Fruit fly (Drosophila melanogaster): ENCODE measurements around the gene Fie.
A peak's percentile ranks its signal among the peaks of the same experiment; 100 is the strongest.

Fie gene

dm6 chr3L:3845815-3846375 is 46.5 kb upstream of the Fie start, which contains the start of gene Awh:
Gene Awh (plus strand): TSS chr3L:3846206.
- TF ChIP-seq CrebA (GFP tag; optimal IDR thresholded peaks at IDR 0.05; ENCODE audit: borderline replicate concordance) (peak; percentile 67), brk (GFP tag; optimal IDR thresholded peaks at IDR 0.05) (no peak), Dif (GFP tag; optimal IDR thresholded peaks at IDR 0.05; ENCODE audit: partially characterized antibody) (peak; percentile 93), h (GFP tag; optimal IDR thresholded peaks at IDR 0.05) (peak; percentile 67), Rel (GFP tag; optimal IDR thresholded peaks at IDR 0.05) (no peak), Rel (tag; optimal IDR thresholded peaks at IDR 0.05) (no peak), CG9705 (GFP tag; optimal IDR thresholded peaks at IDR 0.05) (no peak), Myc (optimal IDR thresholded peaks at IDR 0.05) (no peak), Jra (GFP tag; optimal IDR thresholded peaks at IDR 0.05) (peak; percentile 27), tai (GFP tag; optimal IDR thresholded peaks at IDR 0.05) (no peak), fru (GFP tag; optimal IDR thresholded peaks at IDR 0.05) (peak; percentile 14), dl (GFP tag; optimal IDR thresholded peaks at IDR 0.05; ENCODE audit: insufficient read depth in 1 of 2, partially characterized antibody in 2 of 2) (peak in 1 of 2 experiments; percentile 54), GATAd (GFP tag; optimal IDR thresholded peaks at IDR 0.05) (no peak), Vsx2 (GFP tag; optimal IDR thresholded peaks at IDR 0.05; ENCODE audit: partially characterized antibody) (peak; percentile 96)

DNA sequence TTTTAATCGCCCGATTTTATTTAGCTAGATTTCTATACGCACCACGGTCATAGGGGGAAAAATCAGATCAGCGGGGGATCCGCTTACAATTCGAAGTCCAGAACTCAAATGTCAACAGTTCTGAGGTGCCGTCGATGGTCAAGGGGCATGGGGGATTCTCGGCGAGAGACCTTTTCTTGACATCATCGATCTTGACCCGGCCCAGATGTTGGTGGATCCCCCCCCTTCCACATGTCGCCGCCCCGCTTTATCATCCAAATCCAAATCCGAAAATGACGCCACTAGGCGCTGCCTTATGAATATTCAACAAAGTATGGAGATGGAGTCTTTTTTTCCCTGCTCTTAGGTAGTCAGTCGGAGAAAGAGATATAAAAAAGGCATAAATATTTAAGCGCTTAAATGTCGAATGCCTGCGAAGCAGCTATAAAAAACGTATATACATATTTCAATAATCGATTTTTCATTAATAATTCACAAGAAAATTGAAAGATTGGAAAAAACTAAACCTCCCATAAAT is 44.5 kb upstream of the Fie start:
- no peak for TF ChIP-seq br (GFP tag; optimal IDR thresholded peaks at IDR 0.05)
- no peak for TF ChIP-seq CrebA (GFP tag; optimal IDR thresholded peaks at IDR 0.05; ENCODE audit: borderline replicate concordance)
- no peak for TF ChIP-seq Hr83 (GFP tag; optimal IDR thresholded peaks at IDR 0.05; ENCODE audit: poor library complexity, severe bottlenecking)
- TF ChIP-seq Dif (GFP tag; optimal IDR thresholded peaks at IDR 0.05; ENCODE audit: partially characterized antibody), result no peak
- TF ChIP-seq sage (GFP tag; optimal IDR thresholded peaks at IDR 0.05), result no peak
- TF ChIP-seq Sp1 (GFP tag; optimal IDR thresholded peaks at IDR 0.05), result no peak
- TF ChIP-seq dsf (GFP tag; optimal IDR thresholded peaks at IDR 0.05; ENCODE audit: borderline replicate concordance), result no peak
- TF ChIP-seq Dfd (GFP tag; optimal IDR thresholded peaks at IDR 0.05), result no peak
- no peak for TF ChIP-seq Jra (GFP tag; optimal IDR thresholded peaks at IDR 0.05)
- TF ChIP-seq OdsH (GFP tag; optimal IDR thresholded peaks at IDR 0.05), result no peak
- no peak for TF ChIP-seq CG32264 (GFP tag; optimal IDR thresholded peaks at IDR 0.05)

dm6 chr3L:3848687-3849270 is 43.6 kb upstream of the Fie start:
- TF ChIP-seq Rel (GFP tag; optimal IDR thresholded peaks at IDR 0.05) (no peak), Rel (tag; optimal IDR thresholded peaks at IDR 0.05) (no peak), dl (GFP tag; optimal IDR thresholded peaks at IDR 0.05; ENCODE audit: insufficient read depth in 1 of 2, partially characterized antibody in 2 of 2) (no peak), N (GFP tag; optimal IDR thresholded peaks at IDR 0.05) (no peak), br (GFP tag; optimal IDR thresholded peaks at IDR 0.05) (no peak), Dif (GFP tag; optimal IDR thresholded peaks at IDR 0.05; ENCODE audit: partially characterized antibody) (no peak), tai (GFP tag; optimal IDR thresholded peaks at IDR 0.05) (no peak), dmrt93B (GFP tag; optimal IDR thresholded peaks at IDR 0.05) (no peak), Jra (GFP tag; optimal IDR thresholded peaks at IDR 0.05) (no peak), Vsx2 (GFP tag; optimal IDR thresholded peaks at IDR 0.05; ENCODE audit: partially characterized antibody) (no peak), h (GFP tag; optimal IDR thresholded peaks at IDR 0.05) (no peak), Hnf4 (GFP tag; optimal IDR thresholded peaks at IDR 0.05) (no peak), sage (GFP tag; optimal IDR thresholded peaks at IDR 0.05) (no peak), CrebA (GFP tag; optimal IDR thresholded peaks at IDR 0.05; ENCODE audit: borderline replicate concordance) (no peak), CG32264 (GFP tag; optimal IDR thresholded peaks at IDR 0.05) (no peak), Dfd (GFP tag; optimal IDR thresholded peaks at IDR 0.05) (no peak), Sp1 (GFP tag; optimal IDR thresholded peaks at IDR 0.05) (no peak), OdsH (GFP tag; optimal IDR thresholded peaks at IDR 0.05) (no peak), pan (optimal IDR thresholded peaks at IDR 0.05) (no peak), dsf (GFP tag; optimal IDR thresholded peaks at IDR 0.05; ENCODE audit: borderline replicate concordance) (no peak)

dm6 chr3L:3849763-3850162 is 42.6 kb upstream of the Fie start:
- no peak for TF ChIP-seq sage (GFP tag; optimal IDR thresholded peaks at IDR 0.05)
- no peak for TF ChIP-seq rgr (GFP tag; optimal IDR thresholded peaks at IDR 0.05)
- TF ChIP-seq tai (GFP tag; optimal IDR thresholded peaks at IDR 0.05), result no peak
- TF ChIP-seq fru (GFP tag; optimal IDR thresholded peaks at IDR 0.05), result no peak
- no peak for TF ChIP-seq h (GFP tag; optimal IDR thresholded peaks at IDR 0.05)
- no peak for TF ChIP-seq usp (GFP tag; optimal IDR thresholded peaks at IDR 0.05)
- no peak for TF ChIP-seq Hr83 (GFP tag; optimal IDR thresholded peaks at IDR 0.05; ENCODE audit: poor library complexity, severe bottlenecking)
- no peak for TF ChIP-seq pan (optimal IDR thresholded peaks at IDR 0.05)
- no peak for TF ChIP-seq Jra (GFP tag; optimal IDR thresholded peaks at IDR 0.05)
- TF ChIP-seq N (GFP tag; optimal IDR thresholded peaks at IDR 0.05), result no peak
- no peak for TF ChIP-seq CG9705 (GFP tag; optimal IDR thresholded peaks at IDR 0.05)
- no peak for TF ChIP-seq foxo (GFP tag; optimal IDR thresholded peaks at IDR 0.05)
- no peak for TF ChIP-seq Abd-B (GFP tag; optimal IDR thresholded peaks at IDR 0.05)
- TF ChIP-seq woc (GFP tag; optimal IDR thresholded peaks at IDR 0.05), result no peak
- TF ChIP-seq Myc (optimal IDR thresholded peaks at IDR 0.05), result no peak
- TF ChIP-seq dl (GFP tag; optimal IDR thresholded peaks at IDR 0.05; ENCODE audit: insufficient read depth in 1 of 2, partially characterized antibody in 2 of 2), result no peak
- TF ChIP-seq HLH106 (tag; optimal IDR thresholded peaks at IDR 0.05), result no peak
